Worm (Caenorhabditis elegans) whole organism, late embryonic: ENCODE results near the gene emb-1.

Source experiments
- C38D4.7 ChIP-seq: fragments of 200-800 bp; sonication (Bioruptor generic); optimal IDR thresholded peaks from 2 replicates; lab custom pipeline; 2018; ENCODE audit warnings: mild to moderate bottlenecking, missing genetic modification characterization, moderate library complexity, missing compliant biosample characterization
- F13H6.1 ChIP-seq: sonication (generic microtip); optimal IDR thresholded peaks from 2 replicates; lab custom pipeline; 2016; ENCODE audit warnings: missing genetic modification characterization, missing compliant biosample characterization
- Y22D7AL.16 ChIP-seq: sonication (generic microtip); optimal IDR thresholded peaks from 2 replicates; lab custom pipeline; 2016; ENCODE audit warnings: missing genetic modification characterization, missing compliant biosample characterization
- ahr-1 ChIP-seq: sonication (generic microtip); optimal IDR thresholded peaks from 2 replicates; lab custom pipeline; 2016; ENCODE audit warnings: missing genetic modification characterization, missing compliant biosample characterization
- ama-1 ChIP-seq: fragments of 150-350 bp; optimal IDR thresholded peaks from 2 replicates; lab custom pipeline; 2014
- ceh-14 ChIP-seq: sonication (generic microtip); optimal IDR thresholded peaks from 2 replicates; lab custom pipeline; 2016; ENCODE audit warnings: missing genotype, missing genetic modification characterization, missing compliant biosample characterization
- ceh-18 ChIP-seq: sonication (generic microtip); optimal IDR thresholded peaks from 2 replicates; lab custom pipeline; 2016; ENCODE audit warnings: missing genetic modification characterization, missing compliant biosample characterization
- ceh-2 ChIP-seq: sonication (generic microtip); optimal IDR thresholded peaks from 2 replicates; lab custom pipeline; 2016; ENCODE audit warnings: missing genotype, missing genetic modification characterization, missing compliant biosample characterization
- ceh-6 ChIP-seq: fragments of 200-800 bp; sonication (Bioruptor generic); optimal IDR thresholded peaks from 2 replicates; lab custom pipeline; 2018; ENCODE audit warnings: mild to moderate bottlenecking, missing genetic modification characterization, missing compliant biosample characterization
- che-1 ChIP-seq: sonication (generic microtip); optimal IDR thresholded peaks from 2 replicates; lab custom pipeline; 2016; ENCODE audit warnings: mild to moderate bottlenecking, missing genetic modification characterization, missing compliant biosample characterization
- dmd-4 ChIP-seq: sonication (generic microtip); optimal IDR thresholded peaks from 2 replicates; lab custom pipeline; 2016; ENCODE audit warnings: borderline replicate concordance, missing genetic modification characterization, missing compliant biosample characterization
- elt-2 ChIP-seq: sonication (generic microtip); optimal IDR thresholded peaks from 2 replicates; lab custom pipeline; 2016; ENCODE audit warnings: missing genetic modification reagents, missing genetic modification characterization, missing compliant biosample characterization
- ets-4 ChIP-seq: sonication (generic microtip); optimal IDR thresholded peaks from 2 replicates; lab custom pipeline; 2016; ENCODE audit warnings: missing genetic modification characterization, missing compliant biosample characterization
- eyg-1 ChIP-seq: sonication (generic microtip); optimal IDR thresholded peaks from 2 replicates; lab custom pipeline; 2016; ENCODE audit warnings: missing genotype, missing genetic modification characterization, missing compliant biosample characterization
- fkh-6 ChIP-seq: sonication (generic microtip); optimal IDR thresholded peaks from 2 replicates; lab custom pipeline; 2016; ENCODE audit warnings: missing genetic modification characterization, missing compliant biosample characterization
- gmeb-2 ChIP-seq: sonication (generic microtip); optimal IDR thresholded peaks from 2 replicates; lab custom pipeline; 2016; ENCODE audit warnings: missing genetic modification characterization, inconsistent platforms, missing compliant biosample characterization
- hlh-13 ChIP-seq: fragments of 200-800 bp; sonication (Bioruptor generic); optimal IDR thresholded peaks from 2 replicates; lab custom pipeline; 2018; ENCODE audit warnings: mild to moderate bottlenecking, missing genetic modification characterization, missing compliant biosample characterization
- hlh-15 ChIP-seq: sonication (generic microtip); optimal IDR thresholded peaks from 2 replicates; lab custom pipeline; 2016; ENCODE audit warnings: missing genetic modification characterization, missing compliant biosample characterization
- hlh-30 ChIP-seq: sonication (generic microtip); optimal IDR thresholded peaks from 2 replicates; lab custom pipeline; 2017; ENCODE audit warnings: antibody characterized with exemption, missing genetic modification characterization, missing compliant biosample characterization; ENCODE audit not compliant: insufficient read depth
- hlh-6 ChIP-seq: sonication (generic microtip); optimal IDR thresholded peaks from 2 replicates; lab custom pipeline; 2016; ENCODE audit warnings: missing genotype, missing genetic modification characterization, missing compliant biosample characterization
- lin-11 ChIP-seq: fragments of 200-800 bp; sonication (Bioruptor generic); optimal IDR thresholded peaks from 2 replicates; lab custom pipeline; 2018; ENCODE audit warnings: mild to moderate bottlenecking, missing genetic modification characterization, missing compliant biosample characterization
- madf-2 ChIP-seq: sonication (generic microtip); optimal IDR thresholded peaks from 2 replicates; lab custom pipeline; 2017; ENCODE audit warnings: missing genetic modification characterization, missing compliant biosample characterization
- mec-3 ChIP-seq: sonication (generic microtip); optimal IDR thresholded peaks from 2 replicates; lab custom pipeline; 2016; ENCODE audit warnings: borderline replicate concordance, missing genetic modification characterization, missing compliant biosample characterization
- nfya-1 ChIP-seq: sonication (generic microtip); optimal IDR thresholded peaks from 2 replicates; lab custom pipeline; 2017; ENCODE audit warnings: missing genetic modification characterization, mild to moderate bottlenecking, missing compliant biosample characterization, antibody characterized with exemption, moderate library complexity
- nhr-232 ChIP-seq: sonication (generic microtip); optimal IDR thresholded peaks from 2 replicates; lab custom pipeline; 2016; ENCODE audit warnings: missing genetic modification characterization, missing compliant biosample characterization
- npax-4 ChIP-seq: sonication (generic microtip); optimal IDR thresholded peaks from 2 replicates; lab custom pipeline; 2016; ENCODE audit warnings: missing genetic modification characterization, missing compliant biosample characterization
- odd-2 ChIP-seq: sonication (generic microtip); optimal IDR thresholded peaks from 2 replicates; lab custom pipeline; 2017; ENCODE audit warnings: antibody characterized with exemption, mild to moderate bottlenecking, missing genetic modification characterization, missing compliant biosample characterization
- pat-9 ChIP-seq: fragments of 200-800 bp; sonication (Bioruptor generic); optimal IDR thresholded peaks from 2 replicates; lab custom pipeline; 2018; ENCODE audit warnings: mild to moderate bottlenecking, missing genetic modification characterization, moderate library complexity, missing compliant biosample characterization
- pha-2 ChIP-seq: sonication (generic microtip); optimal IDR thresholded peaks from 2 replicates; lab custom pipeline; 2017; ENCODE audit warnings: mild to moderate bottlenecking, missing genetic modification characterization, missing compliant biosample characterization
- ref-2 ChIP-seq: sonication (generic microtip); optimal IDR thresholded peaks from 2 replicates; lab custom pipeline; 2016; ENCODE audit warnings: missing genetic modification characterization, missing compliant biosample characterization
- sox-4 ChIP-seq: sonication (generic microtip); optimal IDR thresholded peaks from 2 replicates; lab custom pipeline; 2017; ENCODE audit warnings: mild to moderate bottlenecking, missing genetic modification characterization, inconsistent platforms, missing compliant biosample characterization
- syd-9 ChIP-seq: sonication (generic microtip); optimal IDR thresholded peaks from 2 replicates; lab custom pipeline; 2016; ENCODE audit warnings: mild to moderate bottlenecking, missing genetic modification characterization, moderate library complexity, missing compliant biosample characterization
- tbx-2 ChIP-seq: sonication (generic microtip); optimal IDR thresholded peaks from 2 replicates; lab custom pipeline; 2016; ENCODE audit warnings: missing genetic modification characterization, missing compliant biosample characterization
- ttx-3 ChIP-seq: sonication (generic microtip); optimal IDR thresholded peaks from 2 replicates; lab custom pipeline; 2016; ENCODE audit warnings: missing genetic modification reagents, missing genetic modification characterization, missing compliant biosample characterization
- unc-3 ChIP-seq, 2 experiments: fragments of 200-800 bp in 1 of 2; sonication (Bioruptor generic) in 1 of 2; sonication (generic microtip) in 1 of 2; conservative IDR thresholded peaks in 1 of 2; optimal IDR thresholded peaks in 1 of 2; 2 replicates each; pipeline versions ENCODE4 v1.3.6 to Lab custom; 2016 to 2022; ENCODE audit warnings: missing compliant biosample characterization in 2 of 2, missing genetic modification characterization in 2 of 2, missing genetic modification reagents in 1 of 2
- unc-42 ChIP-seq: sonication (generic microtip); optimal IDR thresholded peaks from 2 replicates; lab custom pipeline; 2016; ENCODE audit warnings: missing genotype, missing genetic modification characterization, missing compliant biosample characterization
- unc-86 ChIP-seq: sonication (generic microtip); optimal IDR thresholded peaks from 2 replicates; lab custom pipeline; 2016; ENCODE audit warnings: missing genetic modification characterization, missing compliant biosample characterization
- zip-5 ChIP-seq: sonication (generic microtip); optimal IDR thresholded peaks from 2 replicates; lab custom pipeline; 2016; ENCODE audit warnings: missing genetic modification characterization, missing compliant biosample characterization
- ztf-16 ChIP-seq: sonication (generic microtip); optimal IDR thresholded peaks from 2 replicates; lab custom pipeline; 2017; ENCODE audit warnings: missing genetic modification characterization, missing compliant biosample characterization

The emb-1 gene

DNA sequence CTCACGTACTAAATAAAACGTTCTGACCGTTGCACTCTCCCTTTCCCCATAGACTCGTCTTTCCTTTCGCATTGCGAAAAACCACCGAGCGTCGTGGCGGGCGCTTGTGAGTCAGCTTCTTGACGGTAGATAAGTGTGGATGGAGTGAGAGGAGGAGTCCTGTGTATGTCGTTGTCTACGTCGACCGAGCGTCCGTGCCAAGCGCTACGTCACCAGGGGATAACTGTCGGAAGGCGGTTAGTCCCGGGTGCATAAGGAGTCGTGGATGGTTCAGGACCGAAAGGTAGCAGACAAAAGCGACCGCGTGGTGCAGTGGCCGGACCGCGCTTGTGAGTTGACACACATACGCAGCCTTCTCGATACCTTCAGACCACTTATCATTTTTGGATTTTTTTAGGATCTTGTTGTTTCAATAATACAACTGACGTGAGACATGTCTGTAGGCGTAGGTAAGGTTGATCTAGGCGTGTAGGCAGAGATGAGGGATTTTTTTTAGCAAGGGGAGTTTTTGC, 38.0 kb downstream of the emb-1 start (continued):
- peak; percentile 68 for TF ChIP-seq ets-4 (tag; lab: Kevin White, UChicago)
- peak; percentile 65 for TF ChIP-seq Y22D7AL.16
- TF ChIP-seq dmd-4: peak; percentile 72
- TF ChIP-seq pha-2 (tag; lab: Kevin White, UChicago): peak; percentile 70
- TF ChIP-seq syd-9: peak; percentile 72
- peak; percentile 63 for TF ChIP-seq sox-4 (tag; lab: Kevin White, UChicago)
- peak; percentile 45 for TF ChIP-seq unc-86 (tag; lab: Kevin White, UChicago)
- peak; percentile 25 for TF ChIP-seq hlh-13
- peak; percentile 4 for TF ChIP-seq zip-5 (tag; lab: Kevin White, UChicago)
- peak; percentile 61; the same call in 1 of the 2 replicates for TF ChIP-seq unc-3 (GFP tag; conservative IDR thresholded peaks at IDR 0.05; lab: Robert Waterston, UW)
- peak; percentile 48 for TF ChIP-seq unc-3 (tag; optimal IDR thresholded peaks at IDR 0.05; lab: Kevin White, UChicago)
- peak; percentile 62 for TF ChIP-seq ceh-2 (tag; lab: Kevin White, UChicago)
- peak; percentile 42 for TF ChIP-seq hlh-30 (tag; lab: Kevin White, UChicago)
- TF ChIP-seq gmeb-2: peak; percentile 43
- peak; percentile 10 for TF ChIP-seq ztf-16 (tag; lab: Kevin White, UChicago)
- peak; percentile 83 for TF ChIP-seq ref-2 (tag; lab: Kevin White, UChicago)
- TF ChIP-seq ttx-3: peak; percentile 3
- TF ChIP-seq elt-2 (tag; lab: Kevin White, UChicago): peak; percentile 74
- peak; percentile 66 for TF ChIP-seq ceh-6 (GFP tag; lab: Kevin White, UChicago)
- TF ChIP-seq ceh-14: peak; percentile 41
- TF ChIP-seq hlh-15 (tag; lab: Kevin White, UChicago): peak; percentile 60
- peak; percentile 46 for TF ChIP-seq eyg-1 (tag; lab: Kevin White, UChicago)
- TF ChIP-seq lin-11: peak; percentile 63
- peak; percentile 23 for TF ChIP-seq F13H6.1 (tag; lab: Kevin White, UChicago)
- TF ChIP-seq ahr-1 (tag; lab: Kevin White, UChicago): peak; percentile 20
- TF ChIP-seq, all 69 proteins: peak for 41; not testable (repeated sequence) for 28

- TF ChIP-seq ttx-3 (no peak), C38D4.7 (GFP tag; lab: Kevin White, UChicago) (no peak), ahr-1 (tag; lab: Kevin White, UChicago) (no peak), ama-1 (no peak), hlh-15 (tag; lab: Kevin White, UChicago) (no peak), madf-2 (tag; lab: Kevin White, UChicago) (no peak), hlh-13 (no peak), ets-4 (tag; lab: Kevin White, UChicago) (no peak), fkh-6 (tag; lab: Kevin White, UChicago) (no peak), pat-9 (tag; lab: Kevin White, UChicago) (no peak), tbx-2 (tag; lab: Kevin White, UChicago) (no peak), unc-42 (tag; lab: Kevin White, UChicago) (no peak), Y22D7AL.16 (no peak), zip-5 (tag; lab: Kevin White, UChicago) (no peak), hlh-6 (tag; lab: Kevin White, UChicago) (no peak), unc-3 (GFP tag; conservative IDR thresholded peaks at IDR 0.05; lab: Robert Waterston, UW) (no peak), unc-3 (tag; optimal IDR thresholded peaks at IDR 0.05; lab: Kevin White, UChicago) (no peak)
Measured at ce11 chrIII:5214162-5214561, 40.9 kb downstream of the emb-1 start.

DNA sequence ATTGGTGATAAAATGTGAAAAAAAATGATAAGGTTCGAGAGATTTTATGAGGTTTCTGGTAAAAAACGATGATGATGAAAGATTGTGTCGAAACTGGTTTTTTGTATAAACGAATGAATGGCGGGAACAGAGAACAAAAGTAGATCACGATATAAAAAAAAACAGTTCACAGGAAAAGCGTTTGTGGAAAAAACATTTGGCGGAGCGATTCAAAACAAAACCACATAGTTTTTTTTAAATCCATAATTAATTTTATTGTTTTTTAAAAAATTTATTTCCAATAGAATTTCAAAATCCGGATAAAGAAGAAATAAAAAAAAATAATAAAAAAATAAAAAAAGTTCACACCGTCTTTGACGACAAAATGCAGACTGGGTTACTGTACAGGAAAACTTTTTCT, 42.1 kb downstream of the emb-1 start, which contains the start of gene ZC155.4:
ZC155.4 (minus strand) TSS at position 101 of the 400 bp plus-strand sequence.
- no peak for TF ChIP-seq nhr-232 (tag; lab: Kevin White, UChicago)

DNA sequence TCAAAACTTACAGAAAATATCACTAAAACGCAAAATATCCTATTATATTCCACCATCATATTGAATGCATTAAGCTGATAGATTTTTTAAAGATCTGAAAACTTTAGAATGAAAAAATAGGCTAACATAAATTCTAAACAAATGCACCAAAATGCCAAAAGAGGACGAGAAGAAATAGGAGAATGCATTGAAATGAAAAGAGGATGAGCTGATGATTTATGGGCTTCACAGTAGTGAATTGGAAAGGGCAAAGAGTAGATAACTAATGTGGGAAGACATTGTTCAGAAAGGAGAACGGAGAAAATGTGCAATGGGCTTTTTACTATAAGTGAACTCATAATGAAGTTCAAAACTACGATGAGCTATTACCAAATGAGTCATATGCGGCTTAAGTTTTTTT, 44.3 kb downstream of the emb-1 start, which contains the start of gene cutl-19:
cutl-19 (minus strand) TSS at position 101 of the 400 bp plus-strand sequence.
- TF ChIP-seq che-1 (tag; lab: Kevin White, UChicago) (no peak), ceh-2 (tag; lab: Kevin White, UChicago) (no peak), hlh-30 (tag; lab: Kevin White, UChicago) (no peak), ahr-1 (tag; lab: Kevin White, UChicago) (no peak), eyg-1 (tag; lab: Kevin White, UChicago) (no peak), nfya-1 (tag; lab: Kevin White, UChicago) (no peak), zip-5 (tag; lab: Kevin White, UChicago) (no peak), npax-4 (tag; lab: Kevin White, UChicago) (no peak), ceh-18 (tag; lab: Kevin White, UChicago) (no peak), ama-1 (no peak), odd-2 (no peak), mec-3 (tag; lab: Kevin White, UChicago) (no peak)
